Fruit fly (Drosophila melanogaster): ENCODE data around the gene CG4259.

CG4259 gene

dm6 chr2L:2177969-2178809 is 49.2 kb upstream of the CG4259 start, which contains the start of gene aop (continued):
- TF ChIP-seq CG8924 (tag; optimal IDR thresholded peaks at IDR 0.05) = peak; percentile 72
- TF ChIP-seq CG4360 (GFP tag; IDR thresholded peaks at IDR 0.05) = peak; percentile 89
- TF ChIP-seq lbe (GFP tag; optimal IDR thresholded peaks at IDR 0.05) = peak; percentile 3
- no peak for TF ChIP-seq CG2889 (GFP tag; IDR thresholded peaks at IDR 0.05)
- TF ChIP-seq Rfx (GFP tag; IDR thresholded peaks at IDR 0.05) = peak; percentile 38; the same call in 1 of the 2 replicates
- TF ChIP-seq Dll (GFP tag; IDR thresholded peaks at IDR 0.05; ENCODE audit: partially characterized antibody) = 0 out of 4 replicates have a peak, but pooled peaks have one; percentile 22
- no peak for TF ChIP-seq CG17612 (GFP tag; IDR thresholded peaks at IDR 0.05)
- TF ChIP-seq CG4617 (GFP tag; optimal IDR thresholded peaks at IDR 0.05; ENCODE audit: borderline replicate concordance) = no peak
- no peak for TF ChIP-seq slbo (GFP tag; IDR thresholded peaks at IDR 0.05)
- peak; percentile 71 for TF ChIP-seq psq (GFP tag; optimal IDR thresholded peaks at IDR 0.05)
- TF ChIP-seq CG15601 (tag; optimal IDR thresholded peaks at IDR 0.05) = peak; percentile 25
- no peak for TF ChIP-seq CG1233 (GFP tag; optimal IDR thresholded peaks at IDR 0.05)
- no peak for TF ChIP-seq sd (tag; optimal IDR thresholded peaks at IDR 0.05)
- no peak for TF ChIP-seq B-H1 (GFP tag; IDR thresholded peaks at IDR 0.05)
- no peak for TF ChIP-seq CG17385 (GFP tag; optimal IDR thresholded peaks at IDR 0.05)
- peak; percentile 61; the same call in 1 of the 2 replicates for TF ChIP-seq ato (GFP tag; IDR thresholded peaks at IDR 0.05; ENCODE audit: partially characterized antibody)
- no peak for TF ChIP-seq Sry-β (GFP tag; optimal IDR thresholded peaks at IDR 0.05)
- TF ChIP-seq ash1 (GFP tag; optimal IDR thresholded peaks at IDR 0.05) = peak; percentile 71
- peak; percentile 27 for TF ChIP-seq Nf-YC (tag; optimal IDR thresholded peaks at IDR 0.05)
- no peak for TF ChIP-seq Six4 (GFP tag; optimal IDR thresholded peaks at IDR 0.05)
- no peak for TF ChIP-seq BtbVII (GFP tag; optimal IDR thresholded peaks at IDR 0.05)
- peak; percentile 46 for TF ChIP-seq nom (GFP tag; optimal IDR thresholded peaks at IDR 0.05)
- no peak for TF ChIP-seq CG18011 (GFP tag; optimal IDR thresholded peaks at IDR 0.05)
- peak; percentile 6 for TF ChIP-seq nmo (GFP tag; optimal IDR thresholded peaks at IDR 0.05)
- peak; percentile 48 for TF ChIP-seq CG13296 (GFP tag; optimal IDR thresholded peaks at IDR 0.05)
- TF ChIP-seq tna (GFP tag; IDR thresholded peaks at IDR 0.05; ENCODE audit: partially characterized antibody) = peak; percentile 30; the same call in 1 of the 2 replicates
- TF ChIP-seq CG10543 (GFP tag; optimal IDR thresholded peaks at IDR 0.05) = peak; percentile 46
- TF ChIP-seq CG2875 (GFP tag; optimal IDR thresholded peaks at IDR 0.05) = no peak
- no peak for TF ChIP-seq CG3726 (GFP tag; IDR thresholded peaks at IDR 0.05)
- no peak for TF ChIP-seq Gsc (GFP tag; IDR thresholded peaks at IDR 0.05)
- TF ChIP-seq CG10431 (GFP tag; optimal IDR thresholded peaks at IDR 0.05) = peak; percentile 14
- no peak for TF ChIP-seq C15 (GFP tag; IDR thresholded peaks at IDR 0.05)
- TF ChIP-seq CG7271 (tag; optimal IDR thresholded peaks at IDR 0.05) = peak; percentile 24
- no peak for TF ChIP-seq CG4854 (GFP tag; optimal IDR thresholded peaks at IDR 0.05)
- no peak for TF ChIP-seq nau (GFP tag; optimal IDR thresholded peaks at IDR 0.05)
- no peak for TF ChIP-seq CG6689 (GFP tag; IDR thresholded peaks at IDR 0.05)
- TF ChIP-seq CG10462 (GFP tag; optimal IDR thresholded peaks at IDR 0.05) = no peak
- TF ChIP-seq CG14710 (tag; optimal IDR thresholded peaks at IDR 0.05) = peak; percentile 15
- no peak for TF ChIP-seq CG6175 (GFP tag; IDR thresholded peaks at IDR 0.05)
